Worm (Caenorhabditis elegans): ENCODE measurements around the gene Y54G9A.7.

The Y54G9A.7 gene

ce11 chrII:13725793-13726192 is at the start of gene Y54G9A.7, which contains the start of gene bub-3 (continued):
- no peak for TF ChIP-seq hlh-17 (GFP tag; optimal IDR thresholded peaks at IDR 0.05; ENCODE audit: borderline replicate concordance)
- no peak for TF ChIP-seq mef-2 (tag; optimal IDR thresholded peaks at IDR 0.05)
- no peak for TF ChIP-seq fkh-4 (tag; optimal IDR thresholded peaks at IDR 0.05; ENCODE audit: borderline replicate concordance)
- TF ChIP-seq pqm-1 (tag; optimal IDR thresholded peaks at IDR 0.05), result no peak
- no peak for TF ChIP-seq nhr-20 (tag; optimal IDR thresholded peaks at IDR 0.05)
- no peak for TF ChIP-seq ets-5 (GFP tag; IDR thresholded peaks at IDR 0.05)
- TF ChIP-seq sox-4 (tag; optimal IDR thresholded peaks at IDR 0.05), result no peak
- no peak for TF ChIP-seq fkh-10 (GFP tag; optimal IDR thresholded peaks at IDR 0.05)
- TF ChIP-seq grh-1 (GFP tag; IDR thresholded peaks at IDR 0.05), result no peak
- peak; percentile 40 for TF ChIP-seq snu-23 (GFP tag; optimal IDR thresholded peaks at IDR 0.05)
- no peak for TF ChIP-seq skn-1 (tag; optimal IDR thresholded peaks at IDR 0.05)
- no peak for TF ChIP-seq vab-15 (tag; optimal IDR thresholded peaks at IDR 0.05)
- TF ChIP-seq aly-2 (tag; optimal IDR thresholded peaks at IDR 0.05), result no peak
- TF ChIP-seq zip-4 (GFP tag; optimal IDR thresholded peaks at IDR 0.05), result no peak
- TF ChIP-seq lsy-2 (tag; optimal IDR thresholded peaks at IDR 0.05), result peak; percentile 36 to 43
- TF ChIP-seq sup-37 (GFP tag; optimal IDR thresholded peaks at IDR 0.05), result no peak
- no peak for TF ChIP-seq ceh-63 (GFP tag; optimal IDR thresholded peaks at IDR 0.05)
- TF ChIP-seq lin-15B (tag; optimal IDR thresholded peaks at IDR 0.05), result no peak
- TF ChIP-seq pag-3 (tag; optimal IDR thresholded peaks at IDR 0.05; ENCODE audit: borderline replicate concordance, insufficient read depth), result no peak
- TF ChIP-seq nhr-19 (GFP tag; conservative IDR thresholded peaks at IDR 0.05), result no peak
- TF ChIP-seq Y116A8C.19 (tag; optimal IDR thresholded peaks at IDR 0.05; ENCODE audit: borderline replicate concordance), result no peak
- TF ChIP-seq xbp-1 (tag; optimal IDR thresholded peaks at IDR 0.05), result peak; percentile 11
- TF ChIP-seq tbx-2 (tag; optimal IDR thresholded peaks at IDR 0.05), result no peak
- TF ChIP-seq dpl-1 (GFP tag; optimal IDR thresholded peaks at IDR 0.05), result peak; percentile 48 to 70 (median 60)
- peak; percentile 61 to 75 for TF ChIP-seq lin-35 (GFP tag; optimal IDR thresholded peaks at IDR 0.05)
- TF ChIP-seq lin-14 (GFP tag; optimal IDR thresholded peaks at IDR 0.05), result no peak
- no peak for TF ChIP-seq fos-1 (tag; optimal IDR thresholded peaks at IDR 0.05)
- TF ChIP-seq unc-130 (tag; optimal IDR thresholded peaks at IDR 0.05), result peak; percentile 25

DNA sequence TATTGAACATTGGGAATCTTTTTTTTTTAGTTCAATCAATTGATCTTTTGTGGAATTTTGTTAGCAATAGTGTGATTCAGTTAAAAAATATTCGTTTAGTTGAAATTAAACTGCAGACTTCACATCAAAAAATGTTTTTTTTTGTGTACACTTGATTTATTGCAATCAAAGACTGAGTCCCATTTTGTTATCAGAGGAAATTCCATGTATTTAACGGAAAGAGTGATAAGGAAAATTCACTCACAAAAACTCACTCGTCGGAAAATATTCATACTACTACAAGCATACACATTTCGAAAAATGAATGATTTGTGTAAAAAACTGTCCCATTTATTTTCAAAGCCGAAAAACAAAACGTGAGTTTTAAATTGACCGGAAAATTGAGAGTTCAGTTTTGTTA is 45.7 kb upstream of the Y54G9A.7 start, which contains the start of gene C01B9.1:
C01B9.1 (plus strand) TSS at position 241 of the 400 bp plus-strand sequence.
- peak in 1 of 2 experiments; percentile 8 for TF ChIP-seq lin-35 (GFP tag; optimal IDR thresholded peaks at IDR 0.05)
- TF ChIP-seq pax-3 (tag; optimal IDR thresholded peaks at IDR 0.05), result no peak
- no peak for TF ChIP-seq nhr-76 (tag; optimal IDR thresholded peaks at IDR 0.05)
- no peak for TF ChIP-seq nhr-90 (tag; optimal IDR thresholded peaks at IDR 0.05; ENCODE audit: poor library complexity)
- TF ChIP-seq elt-3 (tag; optimal IDR thresholded peaks at IDR 0.05), result no peak
- TF ChIP-seq mef-2 (tag; optimal IDR thresholded peaks at IDR 0.05), result no peak
- TF ChIP-seq nhr-28 (tag; optimal IDR thresholded peaks at IDR 0.05), result no peak
- no peak for TF ChIP-seq nhr-237 (tag; optimal IDR thresholded peaks at IDR 0.05)
- no peak for TF ChIP-seq unc-30 (tag; optimal IDR thresholded peaks at IDR 0.05)
- peak; percentile 52 for TF ChIP-seq elt-2 (tag; optimal IDR thresholded peaks at IDR 0.05)
- TF ChIP-seq unc-86 (tag; optimal IDR thresholded peaks at IDR 0.05), result no peak
- TF ChIP-seq unc-98 (GFP tag; IDR thresholded peaks at IDR 0.05), result no peak

- TF ChIP-seq lin-13 (GFP tag; optimal IDR thresholded peaks at IDR 0.05), result no peak
- TF ChIP-seq mep-1 (tag; optimal IDR thresholded peaks at IDR 0.05), result no peak
- TF ChIP-seq Y116A8C.19 (tag; optimal IDR thresholded peaks at IDR 0.05; ENCODE audit: borderline replicate concordance), result no peak
- no peak for TF ChIP-seq hlh-4 (tag; optimal IDR thresholded peaks at IDR 0.05)
These were observed 40.4 kb upstream of the Y54G9A.7 start, which contains the start of gene arrd-12 for ce11 chrII:13765952-13766351. Gene arrd-12, plus strand, starts transcription at chrII:13766252.

Measured in whole organism, L1 larva.